Fruit fly (Drosophila melanogaster): ENCODE data around the gene CG13005.

CG13005 gene

DNA sequence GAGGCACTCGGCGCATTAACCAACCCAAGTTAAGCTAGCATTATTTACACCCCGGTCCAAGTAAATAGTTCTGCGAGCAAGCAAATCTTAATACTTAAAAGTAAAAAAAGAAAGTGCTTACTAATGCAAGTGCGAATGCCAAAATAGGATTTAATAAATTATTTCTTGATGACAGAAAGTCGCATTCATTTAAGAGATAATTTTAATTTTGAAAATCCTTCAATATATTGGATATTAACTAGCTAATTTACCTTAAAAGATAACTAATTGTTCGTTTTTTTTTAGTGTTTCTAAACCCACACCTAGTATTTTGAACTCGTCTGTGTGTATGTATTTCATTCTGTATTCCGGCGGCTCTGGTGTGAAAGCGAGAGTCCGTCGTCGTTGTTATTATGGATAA, 51.3 kb downstream of the CG13005 start (continued):
- TF ChIP-seq dmrt11E (tag; optimal IDR thresholded peaks at IDR 0.05) (no peak), sna (GFP tag; IDR thresholded peaks at IDR 0.05; ENCODE audit: partially characterized antibody) (no peak), Hmx (GFP tag; optimal IDR thresholded peaks at IDR 0.05) (no peak), Lim3 (GFP tag; IDR thresholded peaks at IDR 0.05) (no peak), CG34224 (GFP tag; IDR thresholded peaks at IDR 0.05; ENCODE audit: partially characterized antibody) (no peak), cg (GFP tag; optimal IDR thresholded peaks at IDR 0.05) (no peak), Xbp1 (GFP tag; optimal IDR thresholded peaks at IDR 0.05) (peak; percentile 47), CG15073 (GFP tag; optimal IDR thresholded peaks at IDR 0.05) (no peak), lab (GFP tag; optimal IDR thresholded peaks at IDR 0.05) (peak; percentile 57), org-1 (GFP tag; optimal IDR thresholded peaks at IDR 0.05) (peak; percentile 52), crc (GFP tag; optimal IDR thresholded peaks at IDR 0.05) (no peak), CG1832 (GFP tag; optimal IDR thresholded peaks at IDR 0.05) (no peak), CG10431 (GFP tag; optimal IDR thresholded peaks at IDR 0.05) (no peak), trh (GFP tag; optimal IDR thresholded peaks at IDR 0.05) (no peak), crp (GFP tag; optimal IDR thresholded peaks at IDR 0.05) (no peak), CG13296 (GFP tag; optimal IDR thresholded peaks at IDR 0.05) (peak; percentile 62), CG7372 (GFP tag; IDR thresholded peaks at IDR 0.05) (no peak), D (optimal IDR thresholded peaks at IDR 0.05) (no peak), D (GFP tag; optimal IDR thresholded peaks at IDR 0.05) (peak; percentile 57), CG15011 (GFP tag; optimal IDR thresholded peaks at IDR 0.05) (no peak), Opbp (GFP tag; IDR thresholded peaks at IDR 0.05; ENCODE audit: partially characterized antibody) (no peak), tin (GFP tag; optimal IDR thresholded peaks at IDR 0.05) (no peak), CG14965 (GFP tag; optimal IDR thresholded peaks at IDR 0.05; ENCODE audit: borderline replicate concordance) (no peak), pzg (GFP tag; optimal IDR thresholded peaks at IDR 0.05) (no peak), fu2 (GFP tag; optimal IDR thresholded peaks at IDR 0.05) (no peak), Stat92E (GFP tag; optimal IDR thresholded peaks at IDR 0.05) (no peak), tna (GFP tag; IDR thresholded peaks at IDR 0.05; ENCODE audit: partially characterized antibody) (no peak), CG7745 (tag; optimal IDR thresholded peaks at IDR 0.05) (no peak), nom (GFP tag; optimal IDR thresholded peaks at IDR 0.05) (no peak), fru (optimal IDR thresholded peaks at IDR 0.05) (no peak), ranshi (GFP tag; IDR thresholded peaks at IDR 0.05) (0 out of 2 replicates have a peak, but pooled peaks have one; percentile 10), Meics (GFP tag; optimal IDR thresholded peaks at IDR 0.05) (peak; percentile 54), Taf1 (GFP tag; IDR thresholded peaks at IDR 0.05) (no peak), Abd-B (GFP tag; optimal IDR thresholded peaks at IDR 0.05) (peak; percentile 43), chm (GFP tag; IDR thresholded peaks at IDR 0.05) (no peak), tap (tag; optimal IDR thresholded peaks at IDR 0.05) (peak; percentile 21), Bdp1 (GFP tag; optimal IDR thresholded peaks at IDR 0.05) (no peak), cwo (GFP tag; optimal IDR thresholded peaks at IDR 0.05) (peak; percentile 38), bowl (GFP tag; IDR thresholded peaks at IDR 0.05) (no peak), sim (GFP tag; IDR thresholded peaks at IDR 0.05) (no peak), Max (GFP tag; optimal IDR thresholded peaks at IDR 0.05) (no peak), Med (GFP tag) (no peak), CG6654 (GFP tag; optimal IDR thresholded peaks at IDR 0.05) (peak; percentile 6), CoRest (tag; optimal IDR thresholded peaks at IDR 0.05) (peak; percentile 71), bigmax (GFP tag; optimal IDR thresholded peaks at IDR 0.05) (no peak), Oli (tag; optimal IDR thresholded peaks at IDR 0.05) (peak; percentile 75), CG30403 (GFP tag; optimal IDR thresholded peaks at IDR 0.05) (peak; percentile 65), inv (GFP tag; IDR thresholded peaks at IDR 0.05; ENCODE audit: partially characterized antibody) (no peak), CG6765 (GFP tag; optimal IDR thresholded peaks at IDR 0.05) (no peak), CG32767 (GFP tag; IDR thresholded peaks at IDR 0.05) (no peak), Sry-β (GFP tag; optimal IDR thresholded peaks at IDR 0.05) (no peak)

Measured in whole organism, embryonic.